Worm (Caenorhabditis elegans) whole organism, late embryonic: ENCODE results near the gene lov-1.

Experiments used
- C38D4.7 ChIP-seq: fragments of 200-800 bp; sonication (Bioruptor generic); optimal IDR thresholded peaks from 2 replicates; lab custom pipeline; 2018; ENCODE audit warnings: mild to moderate bottlenecking, missing genetic modification characterization, moderate library complexity, missing compliant biosample characterization
- F13H6.1 ChIP-seq: sonication (generic microtip); optimal IDR thresholded peaks from 2 replicates; lab custom pipeline; 2016; ENCODE audit warnings: missing genetic modification characterization, missing compliant biosample characterization
- K02D7.2 ChIP-seq: sonication (generic microtip); optimal IDR thresholded peaks from 2 replicates; lab custom pipeline; 2017; ENCODE audit warnings: mild to moderate bottlenecking, missing genetic modification characterization, missing compliant biosample characterization
- K09A11.1 ChIP-seq: sonication (generic microtip); optimal IDR thresholded peaks from 2 replicates; lab custom pipeline; 2017; ENCODE audit warnings: antibody characterized with exemption, mild to moderate bottlenecking, missing genetic modification characterization, missing compliant biosample characterization; ENCODE audit not compliant: insufficient read depth
- Y22D7AL.16 ChIP-seq: sonication (generic microtip); optimal IDR thresholded peaks from 2 replicates; lab custom pipeline; 2016; ENCODE audit warnings: missing genetic modification characterization, missing compliant biosample characterization
- ahr-1 ChIP-seq: sonication (generic microtip); optimal IDR thresholded peaks from 2 replicates; lab custom pipeline; 2016; ENCODE audit warnings: missing genetic modification characterization, missing compliant biosample characterization
- ceh-14 ChIP-seq: sonication (generic microtip); optimal IDR thresholded peaks from 2 replicates; lab custom pipeline; 2016; ENCODE audit warnings: missing genotype, missing genetic modification characterization, missing compliant biosample characterization
- ceh-22 ChIP-seq: sonication (generic microtip); optimal IDR thresholded peaks from 2 replicates; lab custom pipeline; 2017; ENCODE audit warnings: missing biosample characterization, missing genetic modification characterization
- ceh-24 ChIP-seq: sonication (generic microtip); optimal IDR thresholded peaks from 2 replicates; lab custom pipeline; 2016; ENCODE audit warnings: mild to moderate bottlenecking, missing genetic modification characterization, missing compliant biosample characterization
- ceh-34 ChIP-seq: sonication (generic microtip); optimal IDR thresholded peaks from 2 replicates; lab custom pipeline; 2016; ENCODE audit warnings: mild to moderate bottlenecking, missing genetic modification characterization, missing compliant biosample characterization
- ceh-48 ChIP-seq: sonication (generic microtip); optimal IDR thresholded peaks from 2 replicates; lab custom pipeline; 2016; ENCODE audit warnings: missing genetic modification characterization, inconsistent platforms, missing compliant biosample characterization
- ceh-6 ChIP-seq: fragments of 200-800 bp; sonication (Bioruptor generic); optimal IDR thresholded peaks from 2 replicates; lab custom pipeline; 2018; ENCODE audit warnings: mild to moderate bottlenecking, missing genetic modification characterization, missing compliant biosample characterization
- dve-1 ChIP-seq: sonication (generic microtip); optimal IDR thresholded peaks from 2 replicates; lab custom pipeline; 2017; ENCODE audit warnings: antibody characterized with exemption, mild to moderate bottlenecking, missing genetic modification characterization, missing compliant biosample characterization
- elt-2 ChIP-seq: sonication (generic microtip); optimal IDR thresholded peaks from 2 replicates; lab custom pipeline; 2016; ENCODE audit warnings: missing genetic modification reagents, missing genetic modification characterization, missing compliant biosample characterization
- elt-4 ChIP-seq: sonication (generic microtip); optimal IDR thresholded peaks from 2 replicates; lab custom pipeline; 2016; ENCODE audit warnings: missing genetic modification characterization, missing compliant biosample characterization
- ets-4 ChIP-seq: sonication (generic microtip); optimal IDR thresholded peaks from 2 replicates; lab custom pipeline; 2016; ENCODE audit warnings: missing genetic modification characterization, missing compliant biosample characterization
- eyg-1 ChIP-seq: sonication (generic microtip); optimal IDR thresholded peaks from 2 replicates; lab custom pipeline; 2016; ENCODE audit warnings: missing genotype, missing genetic modification characterization, missing compliant biosample characterization
- fkh-10 ChIP-seq: fragments of 150-350 bp; optimal IDR thresholded peaks from 2 replicates; lab custom pipeline; 2014; ENCODE audit warnings: missing biosample characterization, missing genetic modification reagents, missing genetic modification characterization
- hlh-13 ChIP-seq: fragments of 200-800 bp; sonication (Bioruptor generic); optimal IDR thresholded peaks from 2 replicates; lab custom pipeline; 2018; ENCODE audit warnings: mild to moderate bottlenecking, missing genetic modification characterization, missing compliant biosample characterization
- hlh-30 ChIP-seq: sonication (generic microtip); optimal IDR thresholded peaks from 2 replicates; lab custom pipeline; 2017; ENCODE audit warnings: antibody characterized with exemption, missing genetic modification characterization, missing compliant biosample characterization; ENCODE audit not compliant: insufficient read depth
- hlh-8 ChIP-seq: sonication (generic microtip); optimal IDR thresholded peaks from 2 replicates; lab custom pipeline; 2016; ENCODE audit warnings: missing genotype, missing genetic modification characterization, missing compliant biosample characterization
- lim-6 ChIP-seq: sonication (generic microtip); optimal IDR thresholded peaks from 2 replicates; lab custom pipeline; 2016; ENCODE audit warnings: missing genetic modification characterization, missing compliant biosample characterization
- nfya-1 ChIP-seq: sonication (generic microtip); optimal IDR thresholded peaks from 2 replicates; lab custom pipeline; 2017; ENCODE audit warnings: missing genetic modification characterization, mild to moderate bottlenecking, missing compliant biosample characterization, antibody characterized with exemption, moderate library complexity
- nhr-232 ChIP-seq: sonication (generic microtip); optimal IDR thresholded peaks from 2 replicates; lab custom pipeline; 2016; ENCODE audit warnings: missing genetic modification characterization, missing compliant biosample characterization
- npax-4 ChIP-seq: sonication (generic microtip); optimal IDR thresholded peaks from 2 replicates; lab custom pipeline; 2016; ENCODE audit warnings: missing genetic modification characterization, missing compliant biosample characterization
- pag-3 ChIP-seq: sonication (generic microtip); optimal IDR thresholded peaks from 2 replicates; lab custom pipeline; 2016; ENCODE audit warnings: missing compliant biosample characterization, missing genetic modification characterization, borderline replicate concordance
- pha-4 ChIP-seq: fragments of 150-350 bp; optimal IDR thresholded peaks from 2 replicates; lab custom pipeline; 2018; ENCODE audit warnings: missing biosample characterization, missing genetic modification reagents, missing genetic modification characterization
- pros-1 ChIP-seq: fragments of 150-350 bp; optimal IDR thresholded peaks from 2 replicates; lab custom pipeline; 2014; ENCODE audit warnings: missing biosample characterization, missing genetic modification reagents, missing genetic modification characterization
- rnt-1 ChIP-seq: sonication (generic microtip); optimal IDR thresholded peaks from 2 replicates; lab custom pipeline; 2016; ENCODE audit warnings: missing genetic modification characterization, missing compliant biosample characterization
- sox-2 ChIP-seq: fragments of 200-800 bp; sonication (Bioruptor generic); IDR thresholded peaks from 2 replicates; pipeline ENCODE4 v1.3.6; 2022; ENCODE audit warnings: missing genetic modification reagents, missing genetic modification characterization, missing compliant biosample characterization
- tbx-2 ChIP-seq: sonication (generic microtip); optimal IDR thresholded peaks from 2 replicates; lab custom pipeline; 2016; ENCODE audit warnings: missing genetic modification characterization, missing compliant biosample characterization
- tbx-7 ChIP-seq: sonication (generic microtip); optimal IDR thresholded peaks from 2 replicates; lab custom pipeline; 2016; ENCODE audit warnings: missing genotype, missing genetic modification characterization, missing compliant biosample characterization
- unc-3 ChIP-seq, 2 experiments: fragments of 200-800 bp in 1 of 2; sonication (Bioruptor generic) in 1 of 2; sonication (generic microtip) in 1 of 2; conservative IDR thresholded peaks in 1 of 2; optimal IDR thresholded peaks in 1 of 2; 2 replicates each; pipeline versions ENCODE4 v1.3.6 to Lab custom; 2016 to 2022; ENCODE audit warnings: missing compliant biosample characterization in 2 of 2, missing genetic modification characterization in 2 of 2, missing genetic modification reagents in 1 of 2
- unc-55 ChIP-seq: sonication (generic microtip); optimal IDR thresholded peaks from 2 replicates; lab custom pipeline; 2017; ENCODE audit warnings: missing biosample characterization, missing genetic modification reagents, missing genetic modification characterization

Gene lov-1

DNA sequence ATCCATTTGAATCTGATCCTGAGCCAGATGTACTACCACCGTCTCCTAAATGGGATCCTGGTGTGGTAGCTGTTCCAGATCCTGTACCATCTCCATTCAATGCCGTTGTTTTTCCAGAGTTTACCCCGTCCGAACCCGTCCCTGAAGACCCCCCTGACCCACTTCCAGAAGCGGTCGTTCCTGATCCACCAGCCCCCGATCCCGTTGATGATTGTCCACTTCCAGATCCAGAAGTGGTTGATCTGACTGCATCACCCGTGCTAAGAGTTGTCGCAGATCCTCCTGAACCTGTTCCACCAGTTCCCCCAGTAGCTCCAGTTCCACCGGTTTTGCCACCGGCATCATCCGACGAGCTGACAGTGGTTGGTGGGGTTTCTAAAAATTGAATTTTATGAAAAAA is 4.9 kb downstream of the lov-1 start:
- TF ChIP-seq Y22D7AL.16 (tag; lab: Kevin White, UChicago): no peak
- no peak for TF ChIP-seq fkh-10 (GFP tag; lab: Kevin White, UChicago)
- TF ChIP-seq lim-6 (tag; lab: Kevin White, UChicago): no peak
- TF ChIP-seq hlh-8 (tag; lab: Kevin White, UChicago): no peak
- no peak for TF ChIP-seq npax-4 (tag; lab: Kevin White, UChicago)
- no peak for TF ChIP-seq ceh-24 (tag; lab: Kevin White, UChicago)
- no peak for TF ChIP-seq pag-3
- no peak for TF ChIP-seq K09A11.1 (tag; lab: Kevin White, UChicago)
- no peak for TF ChIP-seq elt-2 (tag; lab: Kevin White, UChicago)
- no peak for TF ChIP-seq pha-4 (tag; lab: Kevin White, UChicago)
- no peak for TF ChIP-seq nhr-232
- no peak for TF ChIP-seq sox-2
- no peak for TF ChIP-seq ets-4 (tag; lab: Kevin White, UChicago)
- TF ChIP-seq hlh-30 (tag; lab: Kevin White, UChicago): no peak
- TF ChIP-seq K02D7.2 (tag; lab: Kevin White, UChicago): no peak
- TF ChIP-seq eyg-1: no peak
- TF ChIP-seq rnt-1 (tag; lab: Kevin White, UChicago): no peak

DNA sequence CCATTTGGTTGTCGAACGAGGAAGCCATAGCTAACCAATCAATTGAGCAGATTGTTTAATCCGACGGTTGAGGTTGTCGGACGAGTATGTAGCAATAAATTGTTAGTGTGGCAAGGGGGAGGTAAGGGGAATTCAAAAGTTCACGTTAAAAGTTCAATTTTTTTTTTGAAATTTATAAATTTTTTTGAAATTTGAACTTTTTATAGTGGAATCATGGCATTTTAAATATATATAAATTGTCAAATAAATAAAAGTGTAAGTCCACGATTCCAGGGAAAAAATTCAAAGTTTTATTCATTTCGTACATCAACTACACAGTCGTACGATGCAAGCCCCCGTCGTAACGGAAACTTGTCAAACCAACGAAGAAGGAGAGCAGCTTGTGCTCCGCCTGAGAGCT is 13.2 kb downstream of the lov-1 start, which contains the start of the genes ZK945.7 and ZK945.8:
ZK945.7 (minus strand) TSS at position 101 of the 400 bp plus-strand sequence.
ZK945.8 (plus strand) TSS at position 275 of the 400 bp plus-strand sequence.
- no peak for TF ChIP-seq ceh-34 (tag; lab: Kevin White, UChicago)
- no peak for TF ChIP-seq unc-3 (GFP tag; conservative IDR thresholded peaks at IDR 0.05; lab: Robert Waterston, UW)
- no peak for TF ChIP-seq unc-3 (tag; optimal IDR thresholded peaks at IDR 0.05; lab: Kevin White, UChicago)
- TF ChIP-seq tbx-7 (tag; lab: Kevin White, UChicago): no peak
- TF ChIP-seq K09A11.1 (tag; lab: Kevin White, UChicago): no peak
- TF ChIP-seq rnt-1 (tag; lab: Kevin White, UChicago): no peak

DNA sequence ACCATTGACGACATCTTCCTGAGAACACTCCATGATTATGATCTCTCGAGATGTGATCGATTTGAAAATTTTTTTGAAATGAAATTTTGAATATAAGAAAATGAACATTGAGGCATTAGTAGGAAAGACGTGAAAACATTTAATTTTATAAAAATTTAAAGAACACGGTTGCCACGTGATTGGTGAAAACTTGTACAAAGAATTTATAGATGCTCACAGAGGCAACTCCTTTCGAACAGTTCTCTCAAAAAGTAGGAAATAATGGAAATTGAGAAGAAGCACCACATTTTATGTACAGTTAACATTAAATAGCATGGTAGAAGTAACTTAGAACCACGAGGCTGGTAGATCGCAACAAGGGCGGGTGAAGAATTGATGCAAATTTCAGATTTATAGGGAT is 14.8 kb downstream of the lov-1 start, which contains the start of gene ZK945.6:
ZK945.6 (minus strand) TSS at position 101 of the 400 bp plus-strand sequence.
- TF ChIP-seq C38D4.7 (GFP tag; lab: Kevin White, UChicago): no peak
- TF ChIP-seq hlh-8 (tag; lab: Kevin White, UChicago): no peak
- no peak for TF ChIP-seq ceh-22 (tag; lab: Kevin White, UChicago)
- TF ChIP-seq elt-4 (tag; lab: Kevin White, UChicago): no peak
- no peak for TF ChIP-seq ceh-6
- TF ChIP-seq npax-4 (tag; lab: Kevin White, UChicago): no peak
- TF ChIP-seq hlh-30 (tag; lab: Kevin White, UChicago): no peak
- TF ChIP-seq unc-55: no peak
- no peak for TF ChIP-seq F13H6.1 (tag; lab: Kevin White, UChicago)
- no peak for TF ChIP-seq nfya-1 (tag; lab: Kevin White, UChicago)
- no peak for TF ChIP-seq pha-4 (tag; lab: Kevin White, UChicago)
- TF ChIP-seq hlh-13 (GFP tag; lab: Kevin White, UChicago): no peak

DNA sequence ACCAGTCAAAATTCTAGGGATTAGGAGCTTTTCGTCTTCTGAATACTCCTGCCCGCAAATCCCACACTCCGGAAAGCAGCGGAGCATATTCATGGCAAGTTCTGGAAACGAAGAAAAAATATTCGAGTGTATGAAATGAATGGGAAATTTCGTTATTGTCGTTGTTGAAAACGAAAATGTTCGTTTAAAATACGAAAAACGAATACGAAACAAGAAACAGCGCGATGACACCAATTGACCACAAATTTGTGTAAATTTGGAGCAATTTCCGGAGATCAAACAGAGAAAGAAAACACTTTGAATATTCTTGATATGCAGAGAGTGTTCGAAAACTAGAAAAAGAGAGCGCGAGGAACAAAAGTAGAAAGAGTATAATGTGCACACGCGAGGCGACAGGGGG is 16.0 kb downstream of the lov-1 start, which contains the start of gene ZK945.4:
ZK945.4 (minus strand) TSS at position 101 of the 400 bp plus-strand sequence.
- TF ChIP-seq ahr-1 (tag; lab: Kevin White, UChicago) (no peak), ceh-48 (no peak), ceh-14 (no peak), hlh-8 (tag; lab: Kevin White, UChicago) (no peak), tbx-2 (tag; lab: Kevin White, UChicago) (no peak), nhr-232 (no peak), C38D4.7 (GFP tag; lab: Kevin White, UChicago) (no peak), hlh-13 (GFP tag; lab: Kevin White, UChicago) (no peak), unc-55 (no peak), ceh-6 (no peak), dve-1 (tag; lab: Kevin White, UChicago) (no peak), elt-4 (tag; lab: Kevin White, UChicago) (no peak), Y22D7AL.16 (tag; lab: Kevin White, UChicago) (no peak), pros-1 (tag; lab: Kevin White, UChicago) (no peak), K02D7.2 (tag; lab: Kevin White, UChicago) (no peak)
- TF ChIP-seq, all 69 proteins: peak for 0
